Worm (Caenorhabditis elegans) whole organism, mixed stage, embryonic: Measurements from ENCODE around the gene F55G11.6.

Source experiments
- ceh-43 ChIP-seq: fragments of 200-800 bp; sonication (Bioruptor generic); optimal IDR thresholded peaks from 2 replicates; lab custom pipeline; 2018; ENCODE audit warnings: mild to moderate bottlenecking, missing genetic modification characterization, moderate library complexity, missing compliant biosample characterization
- elt-1 ChIP-seq: sonication (generic microtip); optimal IDR thresholded peaks from 2 replicates; lab custom pipeline; 2017; ENCODE audit warnings: missing genetic modification characterization, mild to moderate bottlenecking, missing compliant biosample characterization, antibody characterized with exemption, moderate library complexity, borderline replicate concordance; ENCODE audit not compliant: insufficient read depth
- hlh-1 ChIP-seq: fragments of 150-350 bp; optimal IDR thresholded peaks from 2 replicates; lab custom pipeline; 2014; ENCODE audit warnings: missing biosample characterization, missing genetic modification reagents, missing genetic modification characterization
- lin-13 ChIP-seq: fragments of 150-350 bp; optimal IDR thresholded peaks from 2 replicates; lab custom pipeline; 2014; ENCODE audit warnings: missing biosample characterization, missing genetic modification characterization
- lsy-2 ChIP-seq: fragments of 150-350 bp; optimal IDR thresholded peaks from 2 replicates; lab custom pipeline; 2014; ENCODE audit warnings: missing biosample characterization, missing genetic modification characterization
- nhr-237 ChIP-seq: fragments of 150-350 bp; optimal IDR thresholded peaks from 2 replicates; lab custom pipeline; 2014; ENCODE audit warnings: missing biosample characterization, missing genetic modification characterization
- nhr-28 ChIP-seq: fragments of 150-350 bp; optimal IDR thresholded peaks from 2 replicates; lab custom pipeline; 2014; ENCODE audit warnings: missing biosample characterization, missing genetic modification characterization
- nhr-76 ChIP-seq: sonication (generic microtip); optimal IDR thresholded peaks from 2 replicates; lab custom pipeline; 2017; ENCODE audit warnings: missing biosample characterization, missing genetic modification characterization
- sem-2 ChIP-seq: fragments of 200-800 bp; sonication (Bioruptor generic); optimal IDR thresholded peaks from 2 replicates; lab custom pipeline; 2018; ENCODE audit warnings: mild to moderate bottlenecking, missing genetic modification characterization, missing compliant biosample characterization
- unc-39 ChIP-seq: fragments of 150-350 bp; optimal IDR thresholded peaks from 2 replicates; lab custom pipeline; 2014; ENCODE audit warnings: missing biosample characterization, missing genetic modification characterization
- unc-62 ChIP-seq: fragments of 150-350 bp; optimal IDR thresholded peaks from 2 replicates; lab custom pipeline; 2014; ENCODE audit warnings: missing biosample characterization, missing genetic modification reagents, missing genetic modification characterization
- ztf-11 ChIP-seq: fragments of 150-350 bp; optimal IDR thresholded peaks from 2 replicates; lab custom pipeline; 2014; ENCODE audit warnings: missing biosample characterization, missing genetic modification characterization

- TF ChIP-seq elt-1 (no peak), hlh-1 (no peak), sem-2 (GFP tag; lab: Kevin White, UChicago) (no peak), nhr-237 (tag; lab: Kevin White, UChicago) (no peak), nhr-28 (tag; lab: Kevin White, UChicago) (no peak), lsy-2 (no peak), unc-39 (tag; lab: Kevin White, UChicago) (no peak), ceh-43 (GFP tag; lab: Kevin White, UChicago) (no peak), unc-62 (GFP tag; lab: Kevin White, UChicago) (no peak), ztf-11 (tag; lab: Kevin White, UChicago) (no peak), nhr-76 (tag; lab: Kevin White, UChicago) (no peak), lin-13 (tag; lab: Kevin White, UChicago) (no peak)
Observed at ce11 chrIV:12936221-12936776, 21.5 kb upstream of the F55G11.6 start, which contains the start of the genes cld-1 and dod-21.
